Worm (Caenorhabditis elegans) whole organism, L4/young adult: Measurements from ENCODE around the gene F08G12.1.

ENCODE experiments used
- W03F9.2 ChIP-seq: fragments of 150-350 bp; optimal IDR thresholded peaks from 2 replicates; lab custom pipeline; 2014; ENCODE audit warnings: missing biosample characterization, missing genetic modification characterization
- him-1 ChIP-seq: sonication (generic microtip); optimal IDR thresholded peaks from 2 replicates; lab custom pipeline; 2016; ENCODE audit warnings: missing genotype, missing genetic modification reagents, missing genetic modification characterization, missing compliant biosample characterization

ce11 chrX:11257071-11257470 is 48.6 kb downstream of the F08G12.1 start, which contains the start of gene C03A3.1:
- TF ChIP-seq W03F9.2 (tag; lab: Kevin White, UChicago) (no peak), him-1 (tag; lab: Kevin White, UChicago) (no peak)
